Fruit fly (Drosophila melanogaster) whole organism, wandering third instar larva: ENCODE measurements around the gene Tfb5.

ENCODE experiments used
- Abd-B ChIP-seq: fragments of >200 bp; optimal IDR thresholded peaks from 2 replicates; lab custom pipeline; 2017; ENCODE audit warnings: missing biosample characterization, missing genetic modification characterization
- CG32264 ChIP-seq: fragments of 200-800 bp; sonication (Bioruptor generic); optimal IDR thresholded peaks from 2 replicates; lab custom pipeline; 2016; ENCODE audit warnings: missing biosample characterization, missing genetic modification characterization
- CG9705 ChIP-seq: fragments of 200-800 bp; sonication (Bioruptor generic); optimal IDR thresholded peaks from 2 replicates; lab custom pipeline; 2018; ENCODE audit warnings: missing biosample characterization, mild to moderate bottlenecking, missing genetic modification characterization
- CrebA ChIP-seq: fragments of 200-800 bp; sonication (Bioruptor generic); optimal IDR thresholded peaks from 2 replicates; lab custom pipeline; 2016; ENCODE audit warnings: missing biosample characterization, mild to moderate bottlenecking, missing genetic modification characterization, borderline replicate concordance
- Dfd ChIP-seq: fragments of >200 bp; optimal IDR thresholded peaks from 2 replicates; lab custom pipeline; 2017; ENCODE audit warnings: missing biosample characterization, missing genetic modification characterization
- Dif ChIP-seq: fragments of 200-275, 200-300 bp; sonication (Bioruptor generic); optimal IDR thresholded peaks from 2 replicates; lab custom pipeline; 2018; ENCODE audit warnings: missing biosample characterization, missing genetic modification characterization; ENCODE audit not compliant: partially characterized antibody
- GATAd ChIP-seq: sonication (Bioruptor generic); optimal IDR thresholded peaks from 2 replicates; lab custom pipeline; 2016; ENCODE audit warnings: missing biosample characterization, missing genetic modification characterization
- HLH106 ChIP-seq: fragments of 200-800 bp; optimal IDR thresholded peaks from 3 replicates; lab custom pipeline; 2019; ENCODE audit warnings: missing biosample characterization, mild to moderate bottlenecking, missing genetic modification characterization, moderate library complexity
- Hnf4 ChIP-seq: fragments of 200-800 bp; sonication (Bioruptor generic); optimal IDR thresholded peaks from 2 replicates; lab custom pipeline; 2016; ENCODE audit warnings: missing biosample characterization, mild to moderate bottlenecking, missing genetic modification characterization
- Hr78 ChIP-seq: fragments of >200 bp; optimal IDR thresholded peaks from 2 replicates; lab custom pipeline; 2017; ENCODE audit warnings: missing biosample characterization, missing genetic modification characterization
- Hr83 ChIP-seq: fragments of 200-300 bp; sonication (Bioruptor generic); optimal IDR thresholded peaks from 2 replicates; lab custom pipeline; 2016; ENCODE audit warnings: missing biosample characterization, mild to moderate bottlenecking, missing genetic modification characterization, moderate library complexity; ENCODE audit not compliant: poor library complexity, severe bottlenecking
- Jra ChIP-seq: sonication (Bioruptor generic); optimal IDR thresholded peaks from 2 replicates; lab custom pipeline; 2016; ENCODE audit warnings: missing biosample characterization, missing genetic modification characterization
- Mio ChIP-seq: sonication (Bioruptor generic); optimal IDR thresholded peaks from 2 replicates; lab custom pipeline; 2016; ENCODE audit warnings: missing biosample characterization, missing genetic modification characterization
- Myc ChIP-seq: fragments of >200 bp; optimal IDR thresholded peaks from 2 replicates; lab custom pipeline; 2017
- N ChIP-seq: fragments of >200 bp; optimal IDR thresholded peaks from 2 replicates; lab custom pipeline; 2018; ENCODE audit warnings: missing biosample characterization, missing external identifiers, missing genetic modification characterization
- OdsH ChIP-seq: fragments of 200-800 bp; sonication (Bioruptor generic); optimal IDR thresholded peaks from 2 replicates; lab custom pipeline; 2016; ENCODE audit warnings: missing biosample characterization, mild to moderate bottlenecking, missing genetic modification characterization
- Rel ChIP-seq, 2 experiments: fragments of 200-800 bp; sonication (Bioruptor generic) in 1 of 2; optimal IDR thresholded peaks; 2 replicates in 1 of 2; 3 replicates in 1 of 2; lab custom pipeline; 2016 to 2019; ENCODE audit warnings: mild to moderate bottlenecking in 2 of 2, missing biosample characterization in 2 of 2, missing genetic modification characterization in 2 of 2, moderate library complexity in 1 of 2
- Sp1 ChIP-seq: fragments of 200-800 bp; sonication (Bioruptor generic); optimal IDR thresholded peaks from 3 replicates; lab custom pipeline; 2019; ENCODE audit warnings: missing biosample characterization, mild to moderate bottlenecking, missing genetic modification characterization, moderate library complexity
- Vsx2 ChIP-seq: fragments of 200-300, 225-300 bp; sonication (Bioruptor generic); optimal IDR thresholded peaks from 2 replicates; lab custom pipeline; 2018; ENCODE audit warnings: missing biosample characterization, missing genetic modification characterization; ENCODE audit not compliant: partially characterized antibody
- br ChIP-seq: fragments of 200-800 bp; sonication (Bioruptor generic); optimal IDR thresholded peaks from 2 replicates; lab custom pipeline; 2016; ENCODE audit warnings: missing biosample characterization, missing genetic modification characterization
- brk ChIP-seq: fragments of 200-800 bp; sonication (Bioruptor generic); optimal IDR thresholded peaks from 2 replicates; lab custom pipeline; 2016; ENCODE audit warnings: missing biosample characterization, mild to moderate bottlenecking, missing genetic modification characterization
- dl ChIP-seq, 2 experiments: fragments of 175-275, 200-275 bp in 1 of 2; fragments of 200-275 bp in 1 of 2; sonication (Bioruptor generic); optimal IDR thresholded peaks; lab custom pipeline; 2018; ENCODE audit warnings: mild to moderate bottlenecking in 2 of 2, missing biosample characterization in 2 of 2, missing genetic modification characterization in 2 of 2, moderate library complexity in 2 of 2; ENCODE audit not compliant: partially characterized antibody in 2 of 2, insufficient read depth in 1 of 2
- dmrt93B ChIP-seq: fragments of 200-800 bp; sonication (Bioruptor generic); optimal IDR thresholded peaks from 2 replicates; lab custom pipeline; 2018; ENCODE audit warnings: missing biosample characterization, mild to moderate bottlenecking, missing genetic modification characterization
- dsf ChIP-seq: sonication (Bioruptor generic); optimal IDR thresholded peaks from 2 replicates; lab custom pipeline; 2016; ENCODE audit warnings: missing biosample characterization, missing genetic modification characterization, borderline replicate concordance
- ey ChIP-seq: fragments of 200-800 bp; sonication (Bioruptor generic); optimal IDR thresholded peaks from 2 replicates; lab custom pipeline; 2016; ENCODE audit warnings: missing biosample characterization, missing genetic modification characterization
- foxo ChIP-seq, 2 experiments: fragments of 200-800 bp; sonication (Bioruptor generic); optimal IDR thresholded peaks; 2 replicates in 1 of 2; 3 replicates in 1 of 2; lab custom pipeline; 2016 to 2017; ENCODE audit warnings: missing biosample characterization in 2 of 2, missing genetic modification characterization in 2 of 2
- fru ChIP-seq: fragments of 200-800 bp; sonication (Bioruptor generic); optimal IDR thresholded peaks from 3 replicates; lab custom pipeline; 2016; ENCODE audit warnings: missing biosample characterization, mild to moderate bottlenecking, missing genetic modification characterization
- h ChIP-seq: fragments of 200-800 bp; sonication (Bioruptor generic); optimal IDR thresholded peaks from 3 replicates; lab custom pipeline; 2016; ENCODE audit warnings: missing biosample characterization, mild to moderate bottlenecking, missing genetic modification characterization
- jim ChIP-seq: fragments of 175-275, 200-325 bp; sonication (Bioruptor generic); optimal IDR thresholded peaks from 2 replicates; lab custom pipeline; 2016; ENCODE audit warnings: missing biosample characterization, mild to moderate bottlenecking, missing genetic modification characterization
- lola ChIP-seq: fragments of >200 bp; optimal IDR thresholded peaks from 2 replicates; lab custom pipeline; 2017; ENCODE audit warnings: missing biosample characterization, missing genetic modification characterization
- pan ChIP-seq: fragments of >200 bp; optimal IDR thresholded peaks from 2 replicates; lab custom pipeline; 2017
- psq ChIP-seq: fragments of 200-800 bp; sonication (Bioruptor generic); optimal IDR thresholded peaks from 3 replicates; lab custom pipeline; 2017; ENCODE audit warnings: missing biosample characterization, mild to moderate bottlenecking, missing genetic modification characterization, moderate library complexity
- rgr ChIP-seq: fragments of 200-800 bp; sonication (Bioruptor generic); optimal IDR thresholded peaks from 3 replicates; lab custom pipeline; 2016; ENCODE audit warnings: missing biosample characterization, mild to moderate bottlenecking, missing genetic modification characterization
- sage ChIP-seq: fragments of 200-800 bp; sonication (Bioruptor generic); optimal IDR thresholded peaks from 2 replicates; lab custom pipeline; 2016; ENCODE audit warnings: missing biosample characterization, mild to moderate bottlenecking, missing genetic modification characterization
- sv ChIP-seq: fragments of 200-800 bp; sonication (Bioruptor generic); optimal IDR thresholded peaks from 3 replicates; lab custom pipeline; 2016; ENCODE audit warnings: missing biosample characterization, missing genetic modification characterization
- tai ChIP-seq: sonication (Bioruptor generic); optimal IDR thresholded peaks from 2 replicates; lab custom pipeline; 2016; ENCODE audit warnings: missing biosample characterization, missing genetic modification characterization
- usp ChIP-seq: fragments of >200 bp; optimal IDR thresholded peaks from 2 replicates; lab custom pipeline; 2017; ENCODE audit warnings: missing biosample characterization, missing genetic modification characterization

The Tfb5 gene

DNA sequence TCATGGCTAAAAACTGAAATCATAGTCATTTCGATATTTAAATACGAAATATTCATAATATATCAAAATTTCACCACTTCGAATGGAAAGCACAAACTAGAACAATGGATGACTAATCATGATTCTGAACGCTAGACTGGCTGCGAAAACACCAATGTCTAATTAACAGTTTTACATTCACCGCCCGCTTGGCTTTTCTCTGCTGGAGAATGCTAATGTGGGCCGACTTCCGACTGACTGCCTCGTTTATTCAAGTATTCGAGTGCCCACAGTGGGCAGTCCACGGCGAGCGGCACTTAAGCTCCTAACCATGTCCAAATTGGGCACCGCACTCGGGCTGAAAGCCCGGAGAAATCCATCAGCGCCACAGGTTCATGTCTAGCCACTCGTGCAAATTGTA, 8.6 kb downstream of the Tfb5 start:
- TF ChIP-seq Hr78 (GFP tag; lab: Kevin White, UChicago) (no peak), jim (GFP tag; lab: Kevin White, UChicago) (no peak), dsf (GFP tag; lab: Kevin White, UChicago) (no peak), tai (GFP tag; lab: Kevin White, UChicago) (no peak), Dfd (GFP tag; lab: Kevin White, UChicago) (no peak), sage (GFP tag; lab: Kevin White, UChicago) (no peak)

DNA sequence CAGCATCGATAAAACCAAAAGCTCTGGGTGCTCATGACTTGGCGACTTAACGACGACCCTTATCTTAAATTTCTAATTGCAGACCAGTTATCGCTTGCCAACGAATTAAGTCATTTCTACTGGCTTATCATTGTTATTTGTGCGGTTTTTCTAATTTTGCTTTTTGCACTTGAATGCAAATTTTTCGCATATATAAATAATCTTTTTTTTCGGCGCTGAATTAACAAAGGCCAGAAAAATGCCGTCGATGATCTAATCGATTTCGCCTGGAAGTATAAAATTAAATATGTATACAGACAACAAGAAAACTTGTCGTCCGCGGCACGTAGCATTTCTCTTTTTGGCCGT, 9.1 kb downstream of the Tfb5 start:
- no peak for TF ChIP-seq Hr83
- peak in 1 of 2 experiments; percentile 34 for TF ChIP-seq foxo (GFP tag; optimal IDR thresholded peaks at IDR 0.05; lab: Kevin White, UChicago)
- no peak for TF ChIP-seq jim (GFP tag; lab: Kevin White, UChicago)
- TF ChIP-seq Hr78 (GFP tag; lab: Kevin White, UChicago), result no peak
- peak; percentile 40 for TF ChIP-seq brk (GFP tag; lab: Kevin White, UChicago)

dm6 chr2L:5000919-5001581, 9.6 kb downstream of the Tfb5 start:
- TF ChIP-seq Sp1, result no peak
- TF ChIP-seq Rel (GFP tag; optimal IDR thresholded peaks at IDR 0.05; lab: Kevin White, UChicago), result no peak
- peak; percentile 13 for TF ChIP-seq Rel (tag; optimal IDR thresholded peaks at IDR 0.05; lab: Kevin White, UChicago)
- TF ChIP-seq Myc (lab: Kevin White, UChicago), result peak; percentile 76
- TF ChIP-seq Abd-B (GFP tag; lab: Kevin White, UChicago), result no peak
- peak; percentile 61 for TF ChIP-seq Hr78 (GFP tag; lab: Kevin White, UChicago)
- TF ChIP-seq dl (GFP tag; optimal IDR thresholded peaks at IDR 0.05; lab: Kevin White, UChicago; ENCODE audit: insufficient read depth in 1 of 2, partially characterized antibody in 2 of 2), result no peak
- TF ChIP-seq Hnf4 (GFP tag; lab: Kevin White, UChicago), result no peak
- peak; percentile 97 for TF ChIP-seq N (GFP tag; lab: Kevin White, UChicago)
- TF ChIP-seq lola (GFP tag; lab: Kevin White, UChicago), result peak; percentile 93
- peak; percentile 23 for TF ChIP-seq Vsx2 (GFP tag; lab: Kevin White, UChicago)
- peak; percentile 7 for TF ChIP-seq sv (GFP tag; lab: Kevin White, UChicago)
- TF ChIP-seq psq (GFP tag; lab: Kevin White, UChicago), result no peak
- TF ChIP-seq foxo (GFP tag; optimal IDR thresholded peaks at IDR 0.05; lab: Kevin White, UChicago), result no peak
- no peak for TF ChIP-seq GATAd (GFP tag; lab: Kevin White, UChicago)
- TF ChIP-seq Dif, result peak; percentile 77
- no peak for TF ChIP-seq tai (GFP tag; lab: Kevin White, UChicago)
- no peak for TF ChIP-seq Mio (GFP tag; lab: Kevin White, UChicago)

- peak; percentile 69 for TF ChIP-seq sage (GFP tag; lab: Kevin White, UChicago)
- TF ChIP-seq h, result peak; percentile 92
- TF ChIP-seq Hr83, result no peak
- TF ChIP-seq brk (GFP tag; lab: Kevin White, UChicago), result peak; percentile 71
- TF ChIP-seq Vsx2 (GFP tag; lab: Kevin White, UChicago), result no peak
- peak; percentile 52 to 88 for TF ChIP-seq foxo (GFP tag; optimal IDR thresholded peaks at IDR 0.05; lab: Kevin White, UChicago)
- no peak for TF ChIP-seq Dfd (GFP tag; lab: Kevin White, UChicago)
- peak; percentile 73 for TF ChIP-seq dmrt93B (GFP tag; lab: Kevin White, UChicago)
- TF ChIP-seq CG9705 (GFP tag; lab: Kevin White, UChicago), result peak; percentile 76
- peak; percentile 93 for TF ChIP-seq br (GFP tag; lab: Kevin White, UChicago)
- TF ChIP-seq usp, result no peak
- peak; percentile 96 for TF ChIP-seq Sp1
- TF ChIP-seq ey (GFP tag; lab: Kevin White, UChicago), result peak; percentile 91
- TF ChIP-seq rgr, result peak; percentile 85
- TF ChIP-seq GATAd (GFP tag; lab: Kevin White, UChicago), result no peak
- peak; percentile 21 for TF ChIP-seq Dif
- TF ChIP-seq Hnf4 (GFP tag; lab: Kevin White, UChicago), result peak; percentile 85
- TF ChIP-seq sv (GFP tag; lab: Kevin White, UChicago), result peak; percentile 64
- peak; percentile 88 for TF ChIP-seq OdsH (GFP tag; lab: Kevin White, UChicago)
- peak; percentile 95 for TF ChIP-seq fru (GFP tag; lab: Kevin White, UChicago)
- TF ChIP-seq Mio (GFP tag; lab: Kevin White, UChicago), result peak; percentile 6
- peak; percentile 82 for TF ChIP-seq Jra (GFP tag; lab: Kevin White, UChicago)
- TF ChIP-seq HLH106 (tag; lab: Kevin White, UChicago), result peak; percentile 89
- TF ChIP-seq dl (GFP tag; optimal IDR thresholded peaks at IDR 0.05; lab: Kevin White, UChicago; ENCODE audit: insufficient read depth in 1 of 2, partially characterized antibody in 2 of 2), result no peak
- TF ChIP-seq Hr78 (GFP tag; lab: Kevin White, UChicago), result no peak
- peak; percentile 76 for TF ChIP-seq CG32264
- TF ChIP-seq jim (GFP tag; lab: Kevin White, UChicago), result no peak
- no peak for TF ChIP-seq Myc (lab: Kevin White, UChicago)
- peak; percentile 84 for TF ChIP-seq tai (GFP tag; lab: Kevin White, UChicago)
- TF ChIP-seq Rel (GFP tag; optimal IDR thresholded peaks at IDR 0.05; lab: Kevin White, UChicago), result peak; percentile 63
- peak; percentile 62 for TF ChIP-seq Rel (tag; optimal IDR thresholded peaks at IDR 0.05; lab: Kevin White, UChicago)
- TF ChIP-seq CrebA (GFP tag; lab: Kevin White, UChicago), result no peak
- no peak for TF ChIP-seq N (GFP tag; lab: Kevin White, UChicago)
- no peak for TF ChIP-seq lola (GFP tag; lab: Kevin White, UChicago)
- TF ChIP-seq pan (lab: Kevin White, UChicago), result no peak
- TF ChIP-seq psq (GFP tag; lab: Kevin White, UChicago), result peak; percentile 89
- TF ChIP-seq Abd-B (GFP tag; lab: Kevin White, UChicago), result no peak
Observed at dm6 chr2L:5000287-5000871, 10.3 kb downstream of the Tfb5 start.
